Fruit fly (Drosophila melanogaster): Measurements from ENCODE around the gene Taf7.

Gene Taf7

dm6 chr3R:7886859-7887190 lies 20.3 kb upstream of the Taf7 start, which contains the start of gene ArgRS-m (continued):
- TF ChIP-seq cg (GFP tag; optimal IDR thresholded peaks at IDR 0.05) (no peak), CrebB (tag; optimal IDR thresholded peaks at IDR 0.05) (peak; percentile 63), mirr (GFP tag; optimal IDR thresholded peaks at IDR 0.05) (no peak), CG7556 (GFP tag; optimal IDR thresholded peaks at IDR 0.05) (peak; percentile 51), usp (GFP tag; optimal IDR thresholded peaks at IDR 0.05) (no peak), CG7271 (tag; optimal IDR thresholded peaks at IDR 0.05) (no peak), CG6854 (GFP tag; optimal IDR thresholded peaks at IDR 0.05) (peak; percentile 32), trh (GFP tag; optimal IDR thresholded peaks at IDR 0.05) (no peak), tx (GFP tag; optimal IDR thresholded peaks at IDR 0.05) (peak; percentile 65), oc (tag; optimal IDR thresholded peaks at IDR 0.05) (no peak), CG1529 (GFP tag; optimal IDR thresholded peaks at IDR 0.05) (no peak), nerfin-1 (tag; optimal IDR thresholded peaks at IDR 0.05) (no peak), Six4 (GFP tag; optimal IDR thresholded peaks at IDR 0.05) (peak; percentile 23), Dp (GFP tag; optimal IDR thresholded peaks at IDR 0.05) (peak; percentile 52), CG13123 (GFP tag; optimal IDR thresholded peaks at IDR 0.05) (no peak), CG18262 (tag; optimal IDR thresholded peaks at IDR 0.05) (peak; percentile 22), HLH3B (GFP tag; IDR thresholded peaks at IDR 0.05) (0 out of 2 replicates have a peak, but pooled peaks have one; percentile 7), CG10543 (GFP tag; optimal IDR thresholded peaks at IDR 0.05) (peak; percentile 59), Bgb (GFP tag; IDR thresholded peaks at IDR 0.05; ENCODE audit: partially characterized antibody) (no peak), ato (GFP tag; IDR thresholded peaks at IDR 0.05; ENCODE audit: partially characterized antibody) (0 out of 2 replicates have a peak, but pooled peaks have one; percentile 8), crp (GFP tag; optimal IDR thresholded peaks at IDR 0.05) (peak; percentile 67 to 98), Pdp1 (GFP tag; optimal IDR thresholded peaks at IDR 0.05) (peak in 1 of 2 experiments; percentile 55), sqz (GFP tag; optimal IDR thresholded peaks at IDR 0.05) (no peak), sens-2 (GFP tag; IDR thresholded peaks at IDR 0.05) (no peak), ewg (GFP tag; optimal IDR thresholded peaks at IDR 0.05) (peak; percentile 99), CG16815 (GFP tag; optimal IDR thresholded peaks at IDR 0.05) (peak; percentile 32), Blimp-1 (GFP tag; optimal IDR thresholded peaks at IDR 0.05) (no peak), CG7963 (GFP tag; IDR thresholded peaks at IDR 0.05; ENCODE audit: partially characterized antibody) (no peak), CG32532 (GFP tag; IDR thresholded peaks at IDR 0.05) (peak; percentile 56), CG8290 (GFP tag; optimal IDR thresholded peaks at IDR 0.05) (no peak), CG8290 (tag; optimal IDR thresholded peaks at IDR 0.05) (peak in 1 of 2 experiments; percentile 74), inv (GFP tag; IDR thresholded peaks at IDR 0.05; ENCODE audit: partially characterized antibody) (no peak), kay (GFP tag; optimal IDR thresholded peaks at IDR 0.05) (no peak), CG30403 (GFP tag; optimal IDR thresholded peaks at IDR 0.05) (peak; percentile 66), scrt (GFP tag; optimal IDR thresholded peaks at IDR 0.05) (peak; percentile 4), maf-S (GFP tag; optimal IDR thresholded peaks at IDR 0.05) (peak; percentile 28), zen2 (GFP tag; IDR thresholded peaks at IDR 0.05; ENCODE audit: partially characterized antibody) (no peak), Stat92E (GFP tag; optimal IDR thresholded peaks at IDR 0.05) (peak in 1 of 3 experiments; percentile 10), CG12104 (GFP tag; optimal IDR thresholded peaks at IDR 0.05) (no peak), CG11398 (GFP tag; optimal IDR thresholded peaks at IDR 0.05) (peak; percentile 5), prd (optimal IDR thresholded peaks at IDR 0.05) (no peak), prd (GFP tag; IDR thresholded peaks at IDR 0.05) (peak; percentile 33; the same call in 2 of the 3 replicates), CG4328 (GFP tag; optimal IDR thresholded peaks at IDR 0.05) (no peak), Abd-B (GFP tag; optimal IDR thresholded peaks at IDR 0.05) (peak; percentile 17), bab2 (GFP tag; optimal IDR thresholded peaks at IDR 0.05) (peak; percentile 55), ind (GFP tag; optimal IDR thresholded peaks at IDR 0.05) (peak; percentile 67), CG5180 (GFP tag; optimal IDR thresholded peaks at IDR 0.05) (no peak), onecut (GFP tag; IDR thresholded peaks at IDR 0.05) (no peak), ATbp (GFP tag; optimal IDR thresholded peaks at IDR 0.05) (no peak), Opbp (GFP tag; IDR thresholded peaks at IDR 0.05; ENCODE audit: partially characterized antibody) (peak; percentile 34; the same call in 1 of the 3 replicates)

Measured in whole organism, embryonic.